Worm (Caenorhabditis elegans): ENCODE data around the gene lonp-2.

The lonp-2 gene

ce11 chrIII:12081992-12082628, 25.5 kb upstream of the lonp-2 start:
- TF ChIP-seq bed-3 (GFP tag; optimal IDR thresholded peaks at IDR 0.05) (no peak), lin-32 (GFP tag; optimal IDR thresholded peaks at IDR 0.05) (no peak), zip-8 (tag; optimal IDR thresholded peaks at IDR 0.05) (no peak), tbx-8 (GFP tag; optimal IDR thresholded peaks at IDR 0.05) (no peak), hlh-1 (tag; optimal IDR thresholded peaks at IDR 0.05) (no peak), drap-1 (GFP tag; optimal IDR thresholded peaks at IDR 0.05) (no peak), unc-120 (tag; optimal IDR thresholded peaks at IDR 0.05; ENCODE audit: poor library complexity, severe bottlenecking) (no peak), mls-2 (tag; optimal IDR thresholded peaks at IDR 0.05) (no peak), ces-1 (GFP tag; optimal IDR thresholded peaks at IDR 0.05) (no peak), blmp-1 (tag; optimal IDR thresholded peaks at IDR 0.05) (no peak), unc-39 (tag; optimal IDR thresholded peaks at IDR 0.05) (no peak)

ce11 chrIII:12084216-12084615, 23.4 kb upstream of the lonp-2 start, which contains the start of gene nob-1:
Gene nob-1, minus strand, starts transcription at chrIII:12084316.
- TF ChIP-seq lin-13 (tag; optimal IDR thresholded peaks at IDR 0.05): no peak
- TF ChIP-seq zip-8 (tag; optimal IDR thresholded peaks at IDR 0.05): no peak
- TF ChIP-seq tbx-8 (GFP tag; optimal IDR thresholded peaks at IDR 0.05): no peak
- no peak for TF ChIP-seq ceh-39 (tag; optimal IDR thresholded peaks at IDR 0.05)
- TF ChIP-seq ces-1 (GFP tag; optimal IDR thresholded peaks at IDR 0.05): no peak
- no peak for TF ChIP-seq ztf-11 (tag; optimal IDR thresholded peaks at IDR 0.05)
- no peak for TF ChIP-seq cnd-1 (tag; optimal IDR thresholded peaks at IDR 0.05)
- TF ChIP-seq drap-1 (GFP tag; optimal IDR thresholded peaks at IDR 0.05): no peak

- TF ChIP-seq nhr-12 (tag; optimal IDR thresholded peaks at IDR 0.05): no peak
- no peak for TF ChIP-seq mep-1 (tag; optimal IDR thresholded peaks at IDR 0.05)
- no peak for TF ChIP-seq M03D4.4 (tag; optimal IDR thresholded peaks at IDR 0.05)
- peak; percentile 14 for TF ChIP-seq ceh-83 (GFP tag; optimal IDR thresholded peaks at IDR 0.05)
- peak; percentile 7 for TF ChIP-seq nhr-2 (tag; optimal IDR thresholded peaks at IDR 0.05)
- TF ChIP-seq lsy-2 (tag; optimal IDR thresholded peaks at IDR 0.05): peak; percentile 89
Observed at ce11 chrIII:12084749-12085307, 22.7 kb upstream of the lonp-2 start.

- TF ChIP-seq zip-8 (tag; optimal IDR thresholded peaks at IDR 0.05) (no peak), nhr-2 (tag; optimal IDR thresholded peaks at IDR 0.05) (no peak), unc-62 (GFP tag; optimal IDR thresholded peaks at IDR 0.05) (no peak), sem-2 (GFP tag; optimal IDR thresholded peaks at IDR 0.05) (no peak), cnd-1 (tag; optimal IDR thresholded peaks at IDR 0.05) (no peak), ceh-83 (GFP tag; optimal IDR thresholded peaks at IDR 0.05) (no peak), ztf-11 (tag; optimal IDR thresholded peaks at IDR 0.05) (no peak), M03D4.4 (tag; optimal IDR thresholded peaks at IDR 0.05) (no peak), mls-2 (tag; optimal IDR thresholded peaks at IDR 0.05) (no peak), unc-120 (tag; optimal IDR thresholded peaks at IDR 0.05; ENCODE audit: poor library complexity, severe bottlenecking) (no peak), pha-4 (tag; optimal IDR thresholded peaks at IDR 0.05) (no peak), lsy-2 (tag; optimal IDR thresholded peaks at IDR 0.05) (no peak), nhr-28 (tag; optimal IDR thresholded peaks at IDR 0.05) (no peak), ham-2 (GFP tag; optimal IDR thresholded peaks at IDR 0.05) (no peak), nhr-237 (tag; optimal IDR thresholded peaks at IDR 0.05) (no peak), mep-1 (tag; optimal IDR thresholded peaks at IDR 0.05) (no peak), drap-1 (GFP tag; optimal IDR thresholded peaks at IDR 0.05) (no peak), nhr-76 (tag; optimal IDR thresholded peaks at IDR 0.05) (no peak), unc-39 (tag; optimal IDR thresholded peaks at IDR 0.05) (no peak)
Observed at ce11 chrIII:12087564-12087963, 20.0 kb upstream of the lonp-2 start.

ce11 chrIII:12092595-12092994, 15.0 kb upstream of the lonp-2 start:
- TF ChIP-seq mep-1 (tag; optimal IDR thresholded peaks at IDR 0.05) (no peak), nhr-2 (tag; optimal IDR thresholded peaks at IDR 0.05) (peak; percentile 94)

ce11 chrIII:12094158-12094856, 13.3 kb upstream of the lonp-2 start:
- TF ChIP-seq snpc-4 (tag; optimal IDR thresholded peaks at IDR 0.05) (no peak), nhr-237 (tag; optimal IDR thresholded peaks at IDR 0.05) (no peak), unc-62 (GFP tag; optimal IDR thresholded peaks at IDR 0.05) (no peak), ces-1 (GFP tag; optimal IDR thresholded peaks at IDR 0.05) (no peak), lsy-2 (tag; optimal IDR thresholded peaks at IDR 0.05) (no peak), nhr-2 (tag; optimal IDR thresholded peaks at IDR 0.05) (no peak), ztf-11 (tag; optimal IDR thresholded peaks at IDR 0.05) (no peak), pha-4 (tag; optimal IDR thresholded peaks at IDR 0.05) (no peak), bed-3 (GFP tag; optimal IDR thresholded peaks at IDR 0.05) (no peak), nhr-76 (tag; optimal IDR thresholded peaks at IDR 0.05) (no peak), hlh-1 (tag; optimal IDR thresholded peaks at IDR 0.05) (no peak), mls-2 (tag; optimal IDR thresholded peaks at IDR 0.05) (no peak), lin-32 (GFP tag; optimal IDR thresholded peaks at IDR 0.05) (no peak), nhr-12 (tag; optimal IDR thresholded peaks at IDR 0.05) (no peak), ceh-83 (GFP tag; optimal IDR thresholded peaks at IDR 0.05) (no peak), drap-1 (GFP tag; optimal IDR thresholded peaks at IDR 0.05) (no peak), tbx-8 (GFP tag; optimal IDR thresholded peaks at IDR 0.05) (no peak), unc-120 (tag; optimal IDR thresholded peaks at IDR 0.05; ENCODE audit: poor library complexity, severe bottlenecking) (no peak)

All from whole organism, mixed stage, embryonic.